Worm (Caenorhabditis elegans) whole organism, young adult: ENCODE measurements around the gene T04C4.3.

ENCODE experiments used
- C17E4.6 ChIP-seq: fragments of 200-800 bp; sonication (Bioruptor generic); IDR thresholded peaks from 2 replicates; pipeline ENCODE4 v1.3.6; 2022; ENCODE audit warnings: missing genetic modification reagents, missing genetic modification characterization, missing compliant biosample characterization
- F55B11.4 ChIP-seq: sonication (generic microtip); optimal IDR thresholded peaks from 2 replicates; lab custom pipeline; 2016; ENCODE audit warnings: missing compliant biosample characterization, missing genetic modification characterization, borderline replicate concordance; ENCODE audit not compliant: insufficient read depth
- atf-7 ChIP-seq: sonication (generic microtip); optimal IDR thresholded peaks from 2 replicates; lab custom pipeline; 2017; ENCODE audit warnings: mild to moderate bottlenecking, missing genetic modification characterization, missing compliant biosample characterization
- cebp-2 ChIP-seq: fragments of 200-800 bp; sonication (Bioruptor generic); IDR thresholded peaks from 2 replicates; pipeline ENCODE4 v1.3.6; 2022; ENCODE audit warnings: missing genetic modification characterization, missing compliant biosample characterization
- ceh-100 ChIP-seq: fragments of 200-800 bp; sonication (Bioruptor generic); IDR thresholded peaks from 2 replicates; pipeline ENCODE4 v1.3.6; 2022; ENCODE audit warnings: missing genetic modification reagents, missing genetic modification characterization, missing compliant biosample characterization
- ceh-40 ChIP-seq: fragments of 200-800 bp; sonication (Bioruptor generic); IDR thresholded peaks from 2 replicates; pipeline ENCODE4 v1.3.6; 2022; ENCODE audit warnings: missing genetic modification characterization, missing compliant biosample characterization
- dpff-1 ChIP-seq: sonication (generic microtip); optimal IDR thresholded peaks from 2 replicates; lab custom pipeline; 2017; ENCODE audit warnings: mild to moderate bottlenecking, missing genetic modification characterization, missing compliant biosample characterization
- efl-1 ChIP-seq: fragments of 150-350 bp; optimal IDR thresholded peaks from 2 replicates; lab custom pipeline; 2014; ENCODE audit warnings: missing biosample characterization, missing genetic modification reagents, missing genetic modification characterization
- fkh-3 ChIP-seq: sonication (generic microtip); optimal IDR thresholded peaks from 2 replicates; lab custom pipeline; 2016; ENCODE audit warnings: mild to moderate bottlenecking, missing genetic modification characterization, missing compliant biosample characterization
- hsf-1 ChIP-seq: fragments of 200-800 bp; sonication (Bioruptor generic); IDR thresholded peaks from 2 replicates; pipeline ENCODE4 v1.3.6; 2022; ENCODE audit warnings: missing genetic modification reagents, missing genetic modification characterization, missing compliant biosample characterization
- nfya-1 ChIP-seq: sonication (generic microtip); optimal IDR thresholded peaks from 2 replicates; lab custom pipeline; 2017; ENCODE audit warnings: antibody characterized with exemption, missing compliant biosample characterization, missing genetic modification characterization, borderline replicate concordance; ENCODE audit not compliant: insufficient read depth
- nhr-179 ChIP-seq: sonication (generic microtip); optimal IDR thresholded peaks from 2 replicates; lab custom pipeline; 2016; ENCODE audit warnings: mild to moderate bottlenecking, missing genetic modification characterization, missing compliant biosample characterization
- pha-4 ChIP-seq: fragments of 150-350 bp; sonication (generic microtip); optimal IDR thresholded peaks from 2 replicates; lab custom pipeline; 2014; ENCODE audit warnings: missing biosample characterization, missing genetic modification reagents, missing genetic modification characterization
- repo-1 ChIP-seq: sonication (generic microtip); optimal IDR thresholded peaks from 2 replicates; lab custom pipeline; 2017; ENCODE audit warnings: mild to moderate bottlenecking, missing genetic modification characterization, missing compliant biosample characterization
- rpc-1 ChIP-seq, 2 experiments: fragments of 150-350 bp in 1 of 2; sonication (generic microtip) in 1 of 2; optimal IDR thresholded peaks; 2 replicates each; lab custom pipeline; 2014 to 2018; ENCODE audit warnings: missing biosample characterization in 1 of 2, missing genetic modification characterization in 1 of 2, missing genetic modification reagents in 1 of 2, missing genotype in 1 of 2
- sea-2 ChIP-seq: fragments of 200-800 bp; sonication (Bioruptor generic); IDR thresholded peaks from 2 replicates; pipeline ENCODE4 v1.3.6; 2022; ENCODE audit warnings: missing genetic modification characterization, missing compliant biosample characterization
- snpc-4 ChIP-seq, 5 experiments: fragments of 150-350 bp in 1 of 5; sonication (generic microtip) in 4 of 5; optimal IDR thresholded peaks; 2 replicates each; lab custom pipeline; 2014 to 2018; ENCODE audit warnings: missing genetic modification characterization in 5 of 5, missing biosample characterization in 3 of 5, antibody characterized with exemption in 2 of 5, mild to moderate bottlenecking in 2 of 5, missing compliant biosample characterization in 2 of 5, missing genotype in 2 of 5, moderate library complexity in 2 of 5, missing genetic modification reagents in 1 of 5
- sptf-2 ChIP-seq: fragments of 200-800 bp; sonication (Bioruptor generic); optimal IDR thresholded peaks from 2 replicates; lab custom pipeline; 2018; ENCODE audit warnings: mild to moderate bottlenecking, missing genetic modification characterization, missing compliant biosample characterization
- xnd-1 ChIP-seq: sonication (generic microtip); optimal IDR thresholded peaks from 2 replicates; lab custom pipeline; 2016; ENCODE audit warnings: missing genotype, missing genetic modification reagents, missing genetic modification characterization, missing compliant biosample characterization
- ztf-25 ChIP-seq: fragments of 200-800 bp; sonication (Bioruptor generic); IDR thresholded peaks from 2 replicates; pipeline ENCODE4 v1.3.6; 2022; ENCODE audit warnings: missing genetic modification reagents, missing genetic modification characterization, missing compliant biosample characterization

Gene T04C4.3

ce11 chrIV:2168514-2168913, 48.1 kb downstream of the T04C4.3 start, which contains the start of gene C54E4.4:
Gene C54E4.4, minus strand, starts transcription at chrIV:2168614.
- TF ChIP-seq efl-1 (GFP tag; lab: Kevin White, UChicago) (no peak), rpc-1 (optimal IDR thresholded peaks at IDR 0.05; lab: Kevin White, UChicago) (no peak), rpc-1 (tag; optimal IDR thresholded peaks at IDR 0.05; lab: Kevin White, UChicago) (no peak), nfya-1 (tag; lab: Kevin White, UChicago) (no peak), atf-7 (tag; lab: Kevin White, UChicago) (no peak), ceh-40 (GFP tag; lab: Robert Waterston, UW) (no peak), sptf-2 (GFP tag; lab: Kevin White, UChicago) (no peak), nhr-179 (tag; lab: Kevin White, UChicago) (no peak), fkh-3 (tag; lab: Kevin White, UChicago) (no peak), repo-1 (no peak), xnd-1 (tag; lab: Kevin White, UChicago) (no peak), dpff-1 (no peak), F55B11.4 (tag; lab: Kevin White, UChicago) (no peak), C17E4.6 (GFP tag; lab: Robert Waterston, UW) (no peak), ceh-100 (GFP tag; lab: Robert Waterston, UW) (no peak), snpc-4 (GFP tag; optimal IDR thresholded peaks at IDR 0.05; lab: Kevin White, UChicago) (no peak), snpc-4 (tag; optimal IDR thresholded peaks at IDR 0.05; lab: Kevin White, UChicago) (no peak), sea-2 (GFP tag; lab: Robert Waterston, UW) (no peak), cebp-2 (GFP tag; lab: Robert Waterston, UW) (no peak), pha-4 (tag; lab: Kevin White, UChicago) (no peak), ztf-25 (GFP tag; lab: Robert Waterston, UW) (no peak), hsf-1 (GFP tag; lab: Robert Waterston, UW) (no peak)
